Fruit fly (Drosophila melanogaster) whole organism, embryonic: ENCODE results near the gene CG46439.

Experiments
- CG11696 ChIP-seq: fragments of 200-800 bp; sonication (Bioruptor generic); IDR thresholded peaks from 2 replicates; pipeline ENCODE4 v1.3.6; 2022; ENCODE audit warnings: missing biosample characterization, missing genetic modification characterization
- CG3847 ChIP-seq: fragments of 200-800 bp; sonication (Bioruptor generic); IDR thresholded peaks from 2 replicates; pipeline ENCODE4 v1.3.6; 2022; ENCODE audit warnings: missing biosample characterization, missing genetic modification characterization
- CG7786 ChIP-seq: fragments of 200-800 bp; sonication (Bioruptor generic); optimal IDR thresholded peaks from 2 replicates; lab custom pipeline; 2016; ENCODE audit warnings: missing biosample characterization, missing genetic modification characterization
- Gsc ChIP-seq: fragments of 200-800 bp; sonication (Bioruptor generic); IDR thresholded peaks from 2 replicates; pipeline ENCODE4 v1.3.6; 2022; ENCODE audit warnings: missing biosample characterization, missing genetic modification characterization
- exex ChIP-seq: fragments of 200-800 bp; sonication (Bioruptor generic); optimal IDR thresholded peaks from 4 replicates; lab custom pipeline; 2018; ENCODE audit warnings: missing biosample characterization, mild to moderate bottlenecking, missing genetic modification characterization, moderate library complexity

DNA sequence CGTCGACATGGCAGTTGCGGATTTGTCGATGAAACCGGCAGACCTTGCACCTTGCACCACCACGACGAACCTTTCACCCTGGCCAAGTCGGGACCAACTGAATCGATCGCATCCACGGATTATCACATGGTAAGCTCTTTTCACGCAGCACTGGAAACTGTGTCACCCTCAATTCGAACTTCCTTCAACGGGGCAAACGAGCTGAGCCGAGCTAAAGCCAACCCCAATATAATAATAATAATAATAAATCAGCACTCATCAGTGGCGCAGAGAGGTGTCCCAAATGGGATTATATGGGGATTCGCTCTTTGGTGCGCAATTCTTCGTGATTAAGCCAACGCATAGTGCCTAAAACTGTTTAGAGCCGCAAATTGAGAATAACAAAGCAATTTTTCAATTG is 44.8 kb downstream of the CG46439 start, which contains the start of gene CG43693:
- no peak for TF ChIP-seq exex
- TF ChIP-seq Gsc: no peak
- no peak for TF ChIP-seq CG11696
- TF ChIP-seq CG7786: no peak
- TF ChIP-seq CG3847 (GFP tag; lab: Robert Waterston, UW): no peak
